Fruit fly (Drosophila melanogaster) whole organism, pupa: ENCODE data around the gene CG17778.

Source experiments
- CG12605 ChIP-seq: fragments of 200-800 bp; sonication (Bioruptor generic); IDR thresholded peaks from 2 replicates; pipeline ENCODE4 v1.3.6; 2022; ENCODE audit warnings: missing biosample characterization, missing genetic modification characterization
- CG13204 ChIP-seq: fragments of 200-800 bp; sonication (Bioruptor generic); optimal IDR thresholded peaks from 2 replicates; lab custom pipeline; 2018; ENCODE audit warnings: missing biosample characterization, mild to moderate bottlenecking, missing genetic modification characterization, moderate library complexity
- CG14655 ChIP-seq: fragments of 200-800 bp; sonication (Bioruptor generic); optimal IDR thresholded peaks from 3 replicates; lab custom pipeline; 2017; ENCODE audit warnings: mild to moderate bottlenecking, missing biosample characterization, missing genetic modification reagents, missing genetic modification characterization
- CG15710 ChIP-seq: fragments of 200-800 bp; sonication (Bioruptor generic); optimal IDR thresholded peaks from 2 replicates; lab custom pipeline; 2018; ENCODE audit warnings: missing biosample characterization, mild to moderate bottlenecking, missing genetic modification characterization, moderate library complexity
- CG17806 ChIP-seq: fragments of 200-800 bp; sonication (Bioruptor generic); optimal IDR thresholded peaks from 2 replicates; lab custom pipeline; 2018; ENCODE audit warnings: missing biosample characterization, mild to moderate bottlenecking, missing genetic modification characterization, moderate library complexity
- CG8159 ChIP-seq: fragments of 200-800 bp; sonication (Bioruptor generic); optimal IDR thresholded peaks from 3 replicates; lab custom pipeline; 2018; ENCODE audit warnings: missing biosample characterization, mild to moderate bottlenecking, missing genetic modification characterization, moderate library complexity
- CG8301 ChIP-seq: fragments of 200-800 bp; sonication (Bioruptor generic); optimal IDR thresholded peaks from 2 replicates; lab custom pipeline; 2018; ENCODE audit warnings: missing biosample characterization, mild to moderate bottlenecking, missing genetic modification characterization
- D1 ChIP-seq: fragments of 200-800 bp; sonication (Bioruptor generic); optimal IDR thresholded peaks from 2 replicates; lab custom pipeline; 2018; ENCODE audit warnings: missing biosample characterization, mild to moderate bottlenecking, missing genetic modification characterization, moderate library complexity
- EcR ChIP-seq: fragments of 200-800 bp; sonication (Bioruptor generic); optimal IDR thresholded peaks from 3 replicates; lab custom pipeline; 2019; ENCODE audit warnings: missing biosample characterization, missing genetic modification characterization, mild to moderate bottlenecking, moderate library complexity, missing genetic modification reagents
- Pif1A ChIP-seq: fragments of 200-800 bp; sonication (Bioruptor generic); optimal IDR thresholded peaks from 3 replicates; lab custom pipeline; 2016; ENCODE audit warnings: missing biosample characterization, missing genetic modification characterization
- Pif1B ChIP-seq: fragments of 200-800 bp; sonication (Bioruptor generic); optimal IDR thresholded peaks from 3 replicates; lab custom pipeline; 2016; ENCODE audit warnings: missing biosample characterization, missing genetic modification characterization
- Snoo ChIP-seq: fragments of 200-800 bp; sonication (Bioruptor generic); optimal IDR thresholded peaks from 3 replicates; lab custom pipeline; 2017; ENCODE audit warnings: missing biosample characterization, mild to moderate bottlenecking, missing genetic modification characterization, inconsistent platforms
- gl ChIP-seq: fragments of 200-800 bp; sonication (Bioruptor generic); optimal IDR thresholded peaks from 2 replicates; lab custom pipeline; 2018; ENCODE audit warnings: missing biosample characterization, mild to moderate bottlenecking, missing genetic modification characterization

dm6 chrX:521683-522082 lies 27.3 kb downstream of the CG17778 start:
- TF ChIP-seq CG14655 = no peak
- no peak for TF ChIP-seq CG8159 (tag; lab: Kevin White, UChicago)
- TF ChIP-seq CG8301 (tag; lab: Kevin White, UChicago) = no peak
- TF ChIP-seq D1 (tag; lab: Kevin White, UChicago) = no peak
- no peak for TF ChIP-seq gl (tag; lab: Kevin White, UChicago)
- no peak for TF ChIP-seq CG12605 (GFP tag; lab: Robert Waterston, UW)
- TF ChIP-seq Pif1A (GFP tag; lab: Kevin White, UChicago) = no peak
- no peak for TF ChIP-seq EcR
- no peak for TF ChIP-seq Pif1B
- no peak for TF ChIP-seq Snoo (tag; lab: Kevin White, UChicago)
- no peak for TF ChIP-seq CG15710 (tag; lab: Kevin White, UChicago)
- TF ChIP-seq CG17806 (tag; lab: Kevin White, UChicago) = no peak
- no peak for TF ChIP-seq CG13204 (GFP tag; lab: Kevin White, UChicago)
